Worm (Caenorhabditis elegans) whole organism, late embryonic: ENCODE results near the gene sups-1.

ENCODE experiments used
- F13H6.1 ChIP-seq: sonication (generic microtip); optimal IDR thresholded peaks from 2 replicates; lab custom pipeline; 2016; ENCODE audit warnings: missing genetic modification characterization, missing compliant biosample characterization
- ceh-2 ChIP-seq: sonication (generic microtip); optimal IDR thresholded peaks from 2 replicates; lab custom pipeline; 2016; ENCODE audit warnings: missing genotype, missing genetic modification characterization, missing compliant biosample characterization
- nfya-1 ChIP-seq: sonication (generic microtip); optimal IDR thresholded peaks from 2 replicates; lab custom pipeline; 2017; ENCODE audit warnings: missing genetic modification characterization, mild to moderate bottlenecking, missing compliant biosample characterization, antibody characterized with exemption, moderate library complexity
- pqm-1 ChIP-seq: sonication (generic microtip); optimal IDR thresholded peaks from 2 replicates; lab custom pipeline; 2016; ENCODE audit warnings: missing genetic modification characterization, missing compliant biosample characterization
- unc-86 ChIP-seq: sonication (generic microtip); optimal IDR thresholded peaks from 2 replicates; lab custom pipeline; 2016; ENCODE audit warnings: missing genetic modification characterization, missing compliant biosample characterization

- TF ChIP-seq unc-86 (no peak), pqm-1 (tag; lab: Kevin White, UChicago) (no peak), ceh-2 (no peak), F13H6.1 (tag; lab: Kevin White, UChicago) (no peak), nfya-1 (tag; lab: Kevin White, UChicago) (no peak)
Measured at ce11 chrX:6010573-6010972, 6.6 kb downstream of the sups-1 start, which contains the start of gene C09B8.3.
